Fruit fly (Drosophila melanogaster): ENCODE data around the gene CG1309.

CG1309 gene

DNA sequence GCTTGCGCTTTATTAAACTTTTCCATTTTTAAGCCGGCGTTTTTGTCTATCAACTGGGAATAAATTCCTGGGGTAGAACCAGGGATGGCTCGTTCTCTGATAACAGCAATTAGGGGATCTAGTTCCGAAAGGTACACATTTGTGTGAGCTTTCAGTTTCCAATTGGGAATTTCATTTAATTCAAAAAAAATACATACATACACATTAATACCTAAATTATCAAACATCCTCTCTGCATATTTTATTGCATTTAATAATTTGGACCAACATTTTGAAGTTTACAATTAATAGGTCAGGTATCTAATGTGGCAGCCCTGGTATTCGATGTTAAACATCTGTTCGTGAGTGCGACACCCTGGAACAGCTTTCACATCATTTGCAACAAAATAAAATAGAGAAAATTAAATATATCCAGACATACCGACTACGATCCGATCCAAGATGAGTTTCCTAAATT, at the start of gene CG1309, which contains the start of gene CG15011:
Gene CG1309, plus strand, starts transcription at position 329 of the 457 bp plus-strand sequence.
Gene CG15011, minus strand, starts transcription at position 51 of the 457 bp plus-strand sequence.
- TF ChIP-seq Ets21C (GFP tag; optimal IDR thresholded peaks at IDR 0.05) (peak; percentile 83), CG10631 (GFP tag; optimal IDR thresholded peaks at IDR 0.05) (peak; percentile 87), CG32006 (GFP tag; optimal IDR thresholded peaks at IDR 0.05) (peak; percentile 75), salr (GFP tag; optimal IDR thresholded peaks at IDR 0.05) (peak; percentile 41 to 47), spab (GFP tag; optimal IDR thresholded peaks at IDR 0.05) (no peak), CG4318 (GFP tag; optimal IDR thresholded peaks at IDR 0.05) (no peak), vri (GFP tag; optimal IDR thresholded peaks at IDR 0.05) (no peak), fd85E (GFP tag; optimal IDR thresholded peaks at IDR 0.05) (no peak), CG34406 (GFP tag; optimal IDR thresholded peaks at IDR 0.05) (peak; percentile 76), CG9139 (GFP tag; optimal IDR thresholded peaks at IDR 0.05) (no peak), fkh (GFP tag; optimal IDR thresholded peaks at IDR 0.05) (peak; percentile 69), Ets96B (tag; optimal IDR thresholded peaks at IDR 0.05) (peak; percentile 79), cyc (GFP tag; optimal IDR thresholded peaks at IDR 0.05) (peak; percentile 86), dac (GFP tag; optimal IDR thresholded peaks at IDR 0.05) (peak; percentile 61), Sox102F (GFP tag; optimal IDR thresholded peaks at IDR 0.05) (no peak), topi (GFP tag; optimal IDR thresholded peaks at IDR 0.05) (peak; percentile 82), CG6276 (GFP tag; optimal IDR thresholded peaks at IDR 0.05) (no peak), Hr4 (GFP tag; optimal IDR thresholded peaks at IDR 0.05) (peak; percentile 84), OdsH (GFP tag; optimal IDR thresholded peaks at IDR 0.05) (peak; percentile 83), lz (GFP tag; optimal IDR thresholded peaks at IDR 0.05) (peak; percentile 85), Smox (GFP tag; optimal IDR thresholded peaks at IDR 0.05) (no peak), CG1621 (tag; optimal IDR thresholded peaks at IDR 0.05) (peak; percentile 51), CG11902 (GFP tag; optimal IDR thresholded peaks at IDR 0.05) (peak; percentile 68), Lpt (GFP tag; optimal IDR thresholded peaks at IDR 0.05) (peak; percentile 65), achi (GFP tag; optimal IDR thresholded peaks at IDR 0.05) (peak; percentile 82), Hr38 (GFP tag; optimal IDR thresholded peaks at IDR 0.05) (peak; percentile 24), fd59A (GFP tag; optimal IDR thresholded peaks at IDR 0.05) (peak; percentile 57), Sox14 (GFP tag; optimal IDR thresholded peaks at IDR 0.05) (peak; percentile 86), CG10669 (GFP tag; optimal IDR thresholded peaks at IDR 0.05) (peak; percentile 66), Gug (GFP tag; IDR thresholded peaks at IDR 0.05) (peak; percentile 58; the same call in 1 of the 2 replicates), CG7368 (GFP tag; optimal IDR thresholded peaks at IDR 0.05) (peak; percentile 26), Hr39 (GFP tag; optimal IDR thresholded peaks at IDR 0.05) (peak; percentile 89), Met (GFP tag; optimal IDR thresholded peaks at IDR 0.05) (peak; percentile 83), dsx (GFP tag; optimal IDR thresholded peaks at IDR 0.05; ENCODE audit: poor library complexity, severe bottlenecking) (peak; percentile 86), CG3032 (tag; optimal IDR thresholded peaks at IDR 0.05) (peak; percentile 85), CG8319 (GFP tag; optimal IDR thresholded peaks at IDR 0.05) (peak; percentile 67), CG31627 (GFP tag; optimal IDR thresholded peaks at IDR 0.05) (peak; percentile 89), acj6 (GFP tag; optimal IDR thresholded peaks at IDR 0.05) (peak; percentile 82), Sox15 (GFP tag; optimal IDR thresholded peaks at IDR 0.05) (peak; percentile 70), Eip78C (GFP tag) (peak; percentile 93), esn (GFP tag; optimal IDR thresholded peaks at IDR 0.05) (peak; percentile 89), eg (GFP tag; IDR thresholded peaks at IDR 0.05) (peak; percentile 63; the same call in 2 of the 3 replicates), CG8119 (GFP tag; IDR thresholded peaks at IDR 0.05) (peak; percentile 33; the same call in 1 of the 3 replicates), Eip75B (GFP tag; optimal IDR thresholded peaks at IDR 0.05) (peak; percentile 86), CG6163 (GFP tag; IDR thresholded peaks at IDR 0.05) (peak; percentile 34; the same call in 1 of the 3 replicates), CG6808 (GFP tag; optimal IDR thresholded peaks at IDR 0.05) (peak; percentile 66), CG3919 (GFP tag; optimal IDR thresholded peaks at IDR 0.05) (peak; percentile 83), Eip93F (GFP tag; optimal IDR thresholded peaks at IDR 0.05) (peak; percentile 7), svp (GFP tag) (peak; percentile 99), CG11762 (GFP tag; optimal IDR thresholded peaks at IDR 0.05; ENCODE audit: insufficient read depth) (peak; percentile 55), Blimp-1 (GFP tag; optimal IDR thresholded peaks at IDR 0.05) (peak; percentile 32), CG6854 (GFP tag; optimal IDR thresholded peaks at IDR 0.05) (peak; percentile 1)
